Worm (Caenorhabditis elegans) whole organism, early embryonic: ENCODE measurements around the gene fbxb-34.

Experiments
- B0310.2 ChIP-seq: sonication (generic microtip); optimal IDR thresholded peaks from 2 replicates; lab custom pipeline; 2016; ENCODE audit warnings: mild to moderate bottlenecking, missing genetic modification characterization, missing compliant biosample characterization
- F13C5.2 ChIP-seq: sonication (generic microtip); optimal IDR thresholded peaks from 2 replicates; lab custom pipeline; 2017; ENCODE audit warnings: mild to moderate bottlenecking, missing genetic modification characterization, inconsistent platforms, missing compliant biosample characterization
- aly-1 ChIP-seq: sonication (generic microtip); optimal IDR thresholded peaks from 2 replicates; lab custom pipeline; 2016; ENCODE audit warnings: missing genetic modification characterization, missing compliant biosample characterization
- ama-1 ChIP-seq: fragments of 150-350 bp; optimal IDR thresholded peaks from 2 replicates; lab custom pipeline; 2014
- ceh-13 ChIP-seq: fragments of 200-800 bp; sonication (Bioruptor generic); optimal IDR thresholded peaks from 2 replicates; lab custom pipeline; 2018; ENCODE audit warnings: mild to moderate bottlenecking, missing genetic modification characterization, missing compliant biosample characterization
- ceh-36 ChIP-seq: sonication (generic microtip); optimal IDR thresholded peaks from 2 replicates; lab custom pipeline; 2016; ENCODE audit warnings: missing genetic modification characterization, inconsistent platforms, missing compliant biosample characterization
- ets-7 ChIP-seq: sonication (generic microtip); optimal IDR thresholded peaks from 2 replicates; lab custom pipeline; 2016; ENCODE audit warnings: missing genotype, missing genetic modification characterization, missing compliant biosample characterization
- flt-1 ChIP-seq: fragments of 200-800 bp; sonication (Bioruptor generic); IDR thresholded peaks from 2 replicates; pipeline ENCODE4 v1.3.6; 2022; ENCODE audit warnings: missing genetic modification characterization, missing compliant biosample characterization
- hmbx-1 ChIP-seq: sonication (generic microtip); optimal IDR thresholded peaks from 2 replicates; lab custom pipeline; 2016; ENCODE audit warnings: mild to moderate bottlenecking, missing genetic modification characterization, missing compliant biosample characterization
- hmg-4 ChIP-seq: fragments of 200-800 bp; sonication (Bioruptor generic); optimal IDR thresholded peaks from 2 replicates; lab custom pipeline; 2018; ENCODE audit warnings: mild to moderate bottlenecking, missing genetic modification characterization, missing compliant biosample characterization
- hnd-1 ChIP-seq: sonication (generic microtip); optimal IDR thresholded peaks from 2 replicates; lab custom pipeline; 2016; ENCODE audit warnings: missing genetic modification characterization, missing compliant biosample characterization
- pes-1 ChIP-seq: fragments of 200-800 bp; sonication (Bioruptor generic); IDR thresholded peaks from 2 replicates; pipeline ENCODE4 v1.3.6; 2022; ENCODE audit warnings: missing genetic modification reagents, missing genetic modification characterization, missing compliant biosample characterization
- scrt-1 ChIP-seq: fragments of 200-800 bp; sonication (Bioruptor generic); IDR thresholded peaks from 2 replicates; pipeline ENCODE4 v1.3.6; 2022; ENCODE audit warnings: missing genetic modification characterization, missing compliant biosample characterization
- sea-1 ChIP-seq: fragments of 200-800 bp; sonication (Bioruptor generic); conservative IDR thresholded peaks from 2 replicates; pipeline ENCODE4 v1.3.6; 2022; ENCODE audit warnings: missing genetic modification characterization, missing compliant biosample characterization
- tbx-11 ChIP-seq: fragments of 200-800 bp; sonication (Bioruptor generic); IDR thresholded peaks from 2 replicates; pipeline ENCODE4 v1.3.6; 2022; ENCODE audit warnings: missing genetic modification characterization, missing compliant biosample characterization
- tbx-37 ChIP-seq: fragments of 200-800 bp; sonication (Bioruptor generic); conservative IDR thresholded peaks from 2 replicates; pipeline ENCODE4 v1.3.6; 2022; ENCODE audit warnings: missing genetic modification reagents, missing genetic modification characterization, missing compliant biosample characterization
- tra-4 ChIP-seq: sonication (generic microtip); optimal IDR thresholded peaks from 2 replicates; lab custom pipeline; 2017; ENCODE audit warnings: missing genetic modification characterization, missing compliant biosample characterization

Gene fbxb-34

DNA sequence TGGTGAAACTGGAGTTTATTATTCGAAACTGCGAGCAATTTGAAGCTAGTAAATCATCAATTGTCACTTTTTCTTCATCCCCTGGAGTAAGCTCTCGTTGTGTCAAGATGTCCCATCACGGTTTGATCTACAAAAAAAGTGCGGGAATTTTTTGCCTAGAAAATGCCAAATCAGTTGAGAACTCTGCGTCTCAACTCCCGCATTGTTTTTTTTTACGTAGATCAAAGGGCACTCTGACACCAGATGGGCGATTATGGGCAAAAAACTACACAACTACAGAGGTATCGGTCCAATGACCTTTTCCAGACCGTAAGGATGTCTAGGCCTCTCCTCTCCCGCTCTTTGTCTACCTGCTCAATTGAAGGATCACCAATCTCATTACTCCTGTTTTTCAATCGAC lies at the start of gene fbxb-34:
fbxb-34 (plus strand) TSS at position 301 of the 400 bp plus-strand sequence.
- TF ChIP-seq ets-7 (tag; lab: Kevin White, UChicago), result no peak
- no peak for TF ChIP-seq hmbx-1 (tag; lab: Kevin White, UChicago)
- no peak for TF ChIP-seq hmg-4
- TF ChIP-seq aly-1, result no peak
- TF ChIP-seq sea-1 (GFP tag; lab: Robert Waterston, UW), result no peak
- no peak for TF ChIP-seq tbx-11
- no peak for TF ChIP-seq ceh-13 (GFP tag; lab: Kevin White, UChicago)
- no peak for TF ChIP-seq B0310.2
- TF ChIP-seq tbx-37 (GFP tag; lab: Robert Waterston, UW), result no peak
- TF ChIP-seq scrt-1 (GFP tag; lab: Robert Waterston, UW), result no peak
- no peak for TF ChIP-seq pes-1 (GFP tag; lab: Robert Waterston, UW)
- TF ChIP-seq flt-1 (GFP tag; lab: Robert Waterston, UW), result no peak
- TF ChIP-seq hnd-1 (tag; lab: Kevin White, UChicago), result no peak
- no peak for TF ChIP-seq ceh-36 (tag; lab: Kevin White, UChicago)
- TF ChIP-seq tra-4 (tag; lab: Kevin White, UChicago), result no peak

DNA sequence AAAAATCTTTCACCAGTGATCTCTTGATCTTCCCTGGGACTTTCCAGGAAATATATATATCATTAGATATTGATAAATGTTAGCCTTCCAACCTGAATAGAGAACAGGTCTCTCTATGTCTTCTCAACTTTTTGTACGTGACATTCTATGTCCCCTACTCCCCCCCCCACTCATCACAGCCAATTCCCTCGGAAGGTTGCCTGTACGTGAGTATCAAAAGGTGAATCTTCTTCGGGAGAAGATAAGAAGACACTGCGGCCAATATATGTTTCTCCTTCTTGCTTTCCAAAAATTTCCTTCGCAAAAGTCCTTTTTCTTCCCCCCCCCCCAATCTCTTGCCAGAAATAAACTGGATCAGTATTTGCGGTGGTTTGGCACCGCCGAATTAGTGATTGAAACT lies 45.2 kb upstream of the fbxb-34 start:
- TF ChIP-seq B0310.2, result no peak
- no peak for TF ChIP-seq tbx-37 (GFP tag; lab: Robert Waterston, UW)
- no peak for TF ChIP-seq ceh-36 (tag; lab: Kevin White, UChicago)
- TF ChIP-seq hmbx-1 (tag; lab: Kevin White, UChicago), result no peak
- no peak for TF ChIP-seq F13C5.2
- TF ChIP-seq hnd-1 (tag; lab: Kevin White, UChicago), result no peak
- no peak for TF ChIP-seq tra-4 (tag; lab: Kevin White, UChicago)
- no peak for TF ChIP-seq ets-7 (tag; lab: Kevin White, UChicago)
- TF ChIP-seq flt-1 (GFP tag; lab: Robert Waterston, UW), result no peak

DNA sequence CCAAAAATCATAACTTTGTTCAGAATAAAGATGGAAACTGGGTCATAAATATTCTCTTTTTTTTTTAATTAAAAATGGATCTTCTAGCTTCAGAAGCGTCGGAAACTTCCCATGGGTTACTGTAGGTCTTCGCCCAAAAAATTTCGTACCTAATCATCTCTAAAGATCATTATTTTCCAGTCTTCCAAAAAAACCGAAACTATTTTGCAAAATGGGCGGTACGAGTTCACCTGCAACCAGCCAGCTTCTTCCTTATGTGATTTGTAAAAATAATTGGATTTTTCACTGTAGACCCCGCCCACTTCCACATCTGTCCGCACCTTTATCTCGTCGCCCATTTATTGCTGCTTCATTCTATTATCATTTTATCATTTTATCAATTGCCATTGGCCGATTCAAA lies 41.2 kb upstream of the fbxb-34 start, which contains the start of gene mlt-10:
mlt-10 (plus strand) TSS at position 301 of the 400 bp plus-strand sequence.
- TF ChIP-seq flt-1 (GFP tag; lab: Robert Waterston, UW), result no peak

DNA sequence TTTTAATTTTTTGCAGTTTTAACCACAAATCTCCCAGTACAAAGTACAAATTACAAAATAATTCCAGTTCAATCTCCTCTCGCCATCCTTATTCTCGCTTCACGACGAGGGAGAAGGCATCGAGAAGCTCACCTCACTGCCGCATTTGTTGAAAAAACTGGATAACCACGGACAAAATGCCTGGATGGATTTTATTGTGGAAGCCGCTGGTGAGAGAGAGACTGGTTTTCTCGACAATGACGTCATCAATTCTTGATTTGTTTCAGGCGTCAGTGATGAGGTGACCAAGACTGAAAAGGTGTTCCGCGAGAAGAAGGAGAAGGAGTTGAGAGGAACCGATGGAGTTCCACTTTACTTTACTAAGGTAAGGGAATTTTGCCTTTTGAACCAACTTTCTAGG lies 38.1 kb upstream of the fbxb-34 start:
- no peak for TF ChIP-seq tbx-37 (GFP tag; lab: Robert Waterston, UW)
- TF ChIP-seq ceh-13 (GFP tag; lab: Kevin White, UChicago), result no peak
- TF ChIP-seq ama-1 (lab: Kevin White, UChicago), result no peak
- no peak for TF ChIP-seq hmbx-1 (tag; lab: Kevin White, UChicago)
- no peak for TF ChIP-seq aly-1
- no peak for TF ChIP-seq scrt-1 (GFP tag; lab: Robert Waterston, UW)
- TF ChIP-seq hnd-1 (tag; lab: Kevin White, UChicago), result no peak

DNA sequence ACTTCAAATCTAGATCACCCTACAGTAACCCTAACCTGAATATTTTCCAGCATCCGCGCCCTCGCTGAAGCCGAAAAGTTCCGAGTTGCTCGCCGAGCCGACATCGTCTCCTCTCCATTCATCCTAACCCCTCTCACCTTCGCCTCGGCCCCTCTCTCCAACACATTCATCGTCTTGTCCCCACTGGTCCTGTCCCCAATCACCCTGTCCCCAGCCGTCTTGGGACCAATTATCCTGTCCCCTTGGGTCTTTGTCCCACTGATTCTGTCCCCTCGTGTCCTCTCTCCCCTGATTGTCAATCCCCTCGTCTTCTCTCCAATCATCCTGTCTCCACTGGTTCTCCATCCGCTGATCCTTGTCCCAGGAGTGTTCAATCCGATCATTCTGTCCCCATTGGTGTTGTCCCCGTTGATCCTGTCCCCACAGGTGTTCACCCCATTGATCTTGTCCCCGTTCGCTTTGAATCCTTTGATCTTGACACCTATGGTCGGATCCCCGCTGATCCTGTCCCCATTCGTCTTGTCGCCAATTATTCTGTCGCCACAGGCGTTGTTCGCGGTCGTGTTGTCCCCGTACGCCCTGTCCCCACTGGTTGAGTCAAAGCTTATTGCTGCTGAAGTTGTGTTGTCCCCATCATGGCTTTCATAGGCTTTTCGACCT lies 36.3 kb upstream of the fbxb-34 start, which contains the start of gene lips-7:
lips-7 (plus strand) TSS at position 610 of the 660 bp plus-strand sequence.
- peak; percentile 43 for TF ChIP-seq aly-1
- TF ChIP-seq B0310.2, result no peak
- TF ChIP-seq tbx-37 (GFP tag; lab: Robert Waterston, UW), result no peak
- no peak for TF ChIP-seq tbx-11
- no peak for TF ChIP-seq tra-4 (tag; lab: Kevin White, UChicago)
- TF ChIP-seq hmg-4, result no peak

DNA sequence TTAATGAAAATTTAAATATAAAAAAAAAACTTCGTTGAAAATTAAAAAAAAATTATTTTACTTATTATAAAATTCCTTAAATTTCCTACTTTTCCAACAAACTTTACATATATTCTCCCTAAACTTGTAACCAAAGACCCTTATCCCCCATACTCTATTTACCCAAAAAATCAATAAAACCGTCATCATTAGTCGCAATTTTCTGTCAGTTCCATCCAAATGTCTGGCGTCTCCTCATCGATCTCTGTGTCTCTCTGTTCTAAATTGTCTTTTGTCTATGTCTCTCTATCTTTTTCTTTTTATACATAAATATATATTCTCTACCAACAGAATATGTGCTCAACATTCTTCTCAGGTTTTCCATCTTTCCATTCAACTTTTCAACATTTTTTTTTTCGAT lies 32.3 kb upstream of the fbxb-34 start:
- TF ChIP-seq ama-1 (lab: Kevin White, UChicago) (no peak), tbx-11 (no peak)

DNA sequence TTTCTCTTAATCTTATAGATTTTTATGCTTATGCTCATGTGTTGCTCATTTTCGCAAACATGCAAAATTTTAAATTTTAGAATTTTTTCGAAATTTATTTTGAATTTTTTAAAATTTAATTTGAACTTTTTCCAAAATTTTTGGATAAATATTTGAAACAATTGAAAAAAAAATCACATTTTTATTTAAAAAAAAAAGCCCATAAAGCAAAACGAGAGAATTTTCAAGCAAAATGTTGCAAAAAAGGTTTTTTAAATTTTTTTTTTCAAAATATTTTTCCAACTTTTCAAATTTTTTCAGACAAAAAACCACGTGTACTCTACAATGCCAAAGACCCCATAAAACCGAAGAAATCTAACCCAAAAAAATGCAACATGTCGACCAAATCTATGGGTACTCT lies 31.4 kb upstream of the fbxb-34 start, which contains the start of the genes C09E8.1 and C09E8.6:
C09E8.1 (plus strand) TSS at position 301 of the 400 bp plus-strand sequence.
C09E8.6 (plus strand) TSS at position 313 of the 400 bp plus-strand sequence.
- TF ChIP-seq aly-1, result no peak
- no peak for TF ChIP-seq ceh-13 (GFP tag; lab: Kevin White, UChicago)
- TF ChIP-seq scrt-1 (GFP tag; lab: Robert Waterston, UW), result no peak
- no peak for TF ChIP-seq ama-1 (lab: Kevin White, UChicago)
- TF ChIP-seq flt-1 (GFP tag; lab: Robert Waterston, UW), result no peak
- no peak for TF ChIP-seq tbx-11
- no peak for TF ChIP-seq hmg-4
- TF ChIP-seq ceh-36 (tag; lab: Kevin White, UChicago), result no peak
- TF ChIP-seq ets-7 (tag; lab: Kevin White, UChicago), result no peak

DNA sequence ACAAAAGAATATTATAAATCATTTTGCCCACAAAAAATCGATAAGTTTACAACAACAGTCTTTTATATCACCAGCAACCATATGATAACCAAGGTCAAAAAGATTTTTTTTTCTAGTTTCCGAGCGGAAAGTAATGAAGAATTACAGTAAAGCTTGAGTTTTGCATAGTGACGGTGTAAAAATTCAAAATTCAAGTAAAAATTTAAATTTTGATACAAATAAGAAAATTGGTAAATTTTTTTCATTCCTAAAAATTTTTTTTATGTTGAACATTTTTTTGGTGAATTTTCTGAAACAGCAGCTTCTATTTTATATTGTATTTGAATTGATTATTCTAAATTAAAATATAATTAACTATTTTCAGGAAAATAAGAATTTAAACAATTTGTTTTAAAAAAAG lies 18.9 kb upstream of the fbxb-34 start, which contains the start of gene W08F4.5:
W08F4.5 (minus strand) TSS at position 101 of the 400 bp plus-strand sequence.
- no peak for TF ChIP-seq flt-1 (GFP tag; lab: Robert Waterston, UW)

DNA sequence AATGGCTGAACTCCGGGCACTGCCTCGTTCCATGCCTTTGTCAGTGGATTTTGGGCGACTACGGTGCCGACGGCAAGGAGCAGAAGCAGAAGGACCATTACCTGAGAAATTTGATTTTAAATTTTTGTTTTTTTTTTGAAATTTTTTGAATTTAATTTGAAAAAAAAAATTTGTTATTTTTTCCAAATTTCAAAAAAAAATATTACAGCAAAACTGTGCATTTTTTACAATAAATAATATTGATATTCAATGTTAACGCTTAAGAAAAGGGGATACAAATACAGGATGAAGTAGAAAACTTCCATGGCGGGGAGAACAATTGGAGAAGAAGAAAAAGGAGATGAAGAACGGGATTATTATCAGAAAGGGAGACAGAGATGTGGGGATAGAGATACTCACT lies 15.6 kb upstream of the fbxb-34 start, which contains the start of gene mlt-8:
mlt-8 (minus strand) TSS at position 101 of the 400 bp plus-strand sequence.
- TF ChIP-seq tra-4 (tag; lab: Kevin White, UChicago), result no peak
- TF ChIP-seq hmbx-1 (tag; lab: Kevin White, UChicago), result no peak
- TF ChIP-seq flt-1 (GFP tag; lab: Robert Waterston, UW), result no peak
- no peak for TF ChIP-seq pes-1 (GFP tag; lab: Robert Waterston, UW)
- TF ChIP-seq hnd-1 (tag; lab: Kevin White, UChicago), result no peak
- no peak for TF ChIP-seq sea-1 (GFP tag; lab: Robert Waterston, UW)
- no peak for TF ChIP-seq F13C5.2
